Fruit fly (Drosophila melanogaster): Measurements from ENCODE around the gene Saysd1.
A peak's percentile ranks its signal among the peaks of the same experiment; 100 is the strongest.

Gene Saysd1

DNA sequence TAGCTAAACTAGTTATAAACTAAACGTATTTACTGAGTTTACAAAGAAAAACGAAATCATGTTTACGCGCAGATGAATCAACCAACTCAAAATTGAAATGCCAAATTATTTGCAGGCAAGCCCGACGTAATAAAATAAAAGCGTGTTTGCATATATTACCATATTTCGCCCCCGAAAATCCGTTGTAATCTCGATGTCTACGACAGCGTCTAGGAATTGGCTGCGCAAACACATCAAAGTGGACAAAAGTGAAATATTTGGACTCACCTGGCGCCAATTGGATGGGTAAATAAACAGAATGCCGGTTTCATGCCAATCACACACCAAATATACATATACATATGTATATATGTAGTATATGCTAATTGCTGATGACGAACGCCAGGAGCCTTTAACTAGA, 21.1 kb upstream of the Saysd1 start:
- TF ChIP-seq pad (GFP tag; optimal IDR thresholded peaks at IDR 0.05) = no peak
- no peak for TF ChIP-seq cic (GFP tag; optimal IDR thresholded peaks at IDR 0.05)
- TF ChIP-seq CG14711 (tag; optimal IDR thresholded peaks at IDR 0.05) = no peak
- TF ChIP-seq CG5204 (GFP tag; optimal IDR thresholded peaks at IDR 0.05) = no peak
- no peak for TF ChIP-seq cnc (optimal IDR thresholded peaks at IDR 0.05)
- no peak for TF ChIP-seq CG7101 (tag; optimal IDR thresholded peaks at IDR 0.05)
- no peak for TF ChIP-seq Mnt (GFP tag; optimal IDR thresholded peaks at IDR 0.05)
- TF ChIP-seq Clk (GFP tag; optimal IDR thresholded peaks at IDR 0.05) = no peak
- no peak for TF ChIP-seq Hr96 (GFP tag; optimal IDR thresholded peaks at IDR 0.05)
- no peak for TF ChIP-seq ovo (GFP tag; optimal IDR thresholded peaks at IDR 0.05)
- TF ChIP-seq Crg-1 (GFP tag; optimal IDR thresholded peaks at IDR 0.05) = no peak
- TF ChIP-seq CG7045 (GFP tag; optimal IDR thresholded peaks at IDR 0.05) = no peak
- TF ChIP-seq bab1 (GFP tag; optimal IDR thresholded peaks at IDR 0.05) = no peak
- TF ChIP-seq CG1620 (GFP tag; optimal IDR thresholded peaks at IDR 0.05) = no peak
- TF ChIP-seq kay (GFP tag; ENCODE audit: borderline replicate concordance) = no peak

DNA sequence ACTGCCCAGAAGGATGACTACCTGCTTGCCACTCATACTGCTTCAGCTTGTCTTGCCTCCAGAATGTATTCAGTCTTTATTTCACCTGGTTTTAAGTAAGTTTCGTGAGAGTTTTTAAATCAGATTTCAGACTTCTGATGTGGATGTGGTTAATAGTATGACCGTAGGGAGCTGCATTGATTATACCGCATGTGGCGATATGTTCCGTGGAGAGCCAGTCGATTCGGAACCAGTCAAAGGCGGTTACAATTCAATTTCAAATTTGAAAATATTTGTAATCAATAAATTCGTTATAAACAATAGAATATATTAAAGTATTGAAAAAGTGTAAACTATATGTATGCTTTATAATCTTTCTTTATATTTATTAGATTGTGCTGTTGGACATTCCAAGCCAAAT, 20.4 kb upstream of the Saysd1 start, which contains the start of gene Sil1:
Gene Sil1 (minus strand): TSS at position 168 of the 400 bp plus-strand sequence.
- no peak for TF ChIP-seq CG1620 (GFP tag; optimal IDR thresholded peaks at IDR 0.05)
- TF ChIP-seq toe (GFP tag; optimal IDR thresholded peaks at IDR 0.05) = no peak

DNA sequence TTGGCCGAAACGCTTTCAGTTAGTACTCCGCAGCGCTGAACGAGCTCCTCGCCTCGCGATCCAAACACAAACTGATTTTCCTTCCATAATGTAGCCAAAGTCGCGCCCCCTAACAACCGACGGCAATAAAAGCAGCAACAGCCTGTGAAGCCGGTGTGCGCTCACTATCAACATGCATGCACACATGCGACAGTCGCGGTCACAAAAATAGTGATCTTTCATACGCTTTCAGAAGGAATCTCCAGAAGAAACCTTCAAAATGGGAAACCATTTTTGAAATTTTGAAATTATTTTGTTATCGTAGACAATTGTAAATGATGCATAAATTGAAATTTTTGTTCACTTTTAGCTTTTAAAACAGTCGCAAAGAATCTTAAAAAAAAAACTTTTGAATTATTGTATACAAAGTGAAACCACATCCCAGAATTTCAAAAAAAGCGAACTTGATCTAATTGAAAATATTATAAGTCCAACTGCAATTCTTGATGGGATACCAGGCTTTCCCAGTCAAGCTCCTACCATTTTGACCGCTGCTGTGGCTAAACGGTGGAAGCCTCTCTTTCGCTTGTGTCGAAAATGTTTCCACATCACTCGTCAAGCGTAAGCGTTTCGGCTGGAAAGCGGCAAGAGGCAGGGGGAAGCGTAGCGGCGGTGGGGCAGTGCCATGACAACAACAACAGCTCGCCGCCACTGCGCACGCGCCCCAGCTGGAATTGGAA, 17.4 kb upstream of the Saysd1 start, which contains the start of gene Cad96Cb:
Gene Cad96Cb (minus strand): TSS at position 51 of the 719 bp plus-strand sequence.
- TF ChIP-seq CG11617 (GFP tag; optimal IDR thresholded peaks at IDR 0.05) (no peak), kay (GFP tag; ENCODE audit: borderline replicate concordance) (no peak), bab1 (GFP tag; optimal IDR thresholded peaks at IDR 0.05) (no peak), CG7045 (GFP tag; optimal IDR thresholded peaks at IDR 0.05) (no peak), toe (GFP tag; optimal IDR thresholded peaks at IDR 0.05) (no peak), cnc (optimal IDR thresholded peaks at IDR 0.05) (no peak), tj (GFP tag; optimal IDR thresholded peaks at IDR 0.05) (no peak), Hr96 (GFP tag; optimal IDR thresholded peaks at IDR 0.05) (no peak), CG1620 (GFP tag; optimal IDR thresholded peaks at IDR 0.05) (no peak), Crg-1 (GFP tag; optimal IDR thresholded peaks at IDR 0.05) (no peak)

DNA sequence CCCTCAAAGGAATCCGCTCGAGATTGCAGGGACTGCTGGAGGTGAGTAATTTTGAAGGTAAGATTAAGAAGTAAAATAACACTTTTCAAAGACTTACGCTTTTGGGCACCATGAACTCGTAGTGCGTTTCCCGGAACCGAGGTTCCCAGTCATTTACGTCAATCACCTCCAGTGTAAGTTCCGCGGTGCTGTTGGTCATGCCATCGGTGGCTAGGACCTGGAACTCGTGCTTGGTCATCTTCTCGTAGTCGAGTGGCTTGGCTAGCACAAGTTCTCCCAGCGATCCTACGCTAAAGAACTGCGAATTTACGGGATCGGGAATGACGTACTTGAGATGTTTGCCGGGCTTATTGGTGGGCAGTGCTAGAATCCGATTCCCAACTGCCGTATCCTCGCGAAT, 10.5 kb upstream of the Saysd1 start:
- TF ChIP-seq CG7101 (tag; optimal IDR thresholded peaks at IDR 0.05) (no peak), CG7045 (GFP tag; optimal IDR thresholded peaks at IDR 0.05) (no peak)

DNA sequence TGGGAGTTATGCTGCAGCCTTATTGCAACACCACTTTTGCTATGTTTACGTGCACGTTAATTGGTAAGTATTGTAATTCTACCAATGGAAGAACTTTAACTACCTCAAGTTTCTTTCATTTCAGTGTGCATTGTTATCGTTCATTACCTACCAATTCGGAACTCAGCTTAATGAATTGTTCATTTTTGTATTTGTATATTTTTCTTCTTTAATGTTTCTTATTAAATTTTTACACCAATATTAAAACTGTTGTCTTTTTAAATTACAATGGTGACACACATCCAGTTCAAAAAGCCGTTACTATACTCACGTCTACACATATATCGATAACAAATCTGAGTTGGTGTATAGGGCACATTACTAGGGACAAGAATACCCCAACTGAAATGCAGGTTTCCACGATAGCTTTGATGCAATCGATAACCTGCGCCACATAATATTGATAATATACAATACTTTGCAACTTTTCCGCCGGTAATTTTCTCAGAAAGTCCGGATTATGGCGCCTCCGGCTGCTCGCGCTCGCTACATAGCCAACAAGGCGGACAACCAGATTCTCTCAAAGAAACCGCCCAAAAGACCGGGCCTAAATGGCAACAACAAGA, 6.3 kb upstream of the Saysd1 start, which contains the start of gene Alg9:
Gene Alg9 (plus strand): TSS at position 387 of the 605 bp plus-strand sequence.
- TF ChIP-seq Crg-1 (GFP tag; optimal IDR thresholded peaks at IDR 0.05) (no peak), Hr96 (GFP tag; optimal IDR thresholded peaks at IDR 0.05) (no peak), pad (GFP tag; optimal IDR thresholded peaks at IDR 0.05) (no peak), bab1 (GFP tag; optimal IDR thresholded peaks at IDR 0.05) (no peak), Mnt (GFP tag; optimal IDR thresholded peaks at IDR 0.05) (no peak), tj (GFP tag; optimal IDR thresholded peaks at IDR 0.05) (no peak), CG33017 (tag; optimal IDR thresholded peaks at IDR 0.05) (no peak), CG7045 (GFP tag; optimal IDR thresholded peaks at IDR 0.05) (no peak), CG5204 (GFP tag; optimal IDR thresholded peaks at IDR 0.05) (peak; percentile 42), Clk (GFP tag; optimal IDR thresholded peaks at IDR 0.05) (no peak), cic (GFP tag; optimal IDR thresholded peaks at IDR 0.05) (no peak), ovo (GFP tag; optimal IDR thresholded peaks at IDR 0.05) (no peak), toe (GFP tag; optimal IDR thresholded peaks at IDR 0.05) (peak; percentile 3), CG14711 (tag; optimal IDR thresholded peaks at IDR 0.05) (peak; percentile 11), CG7101 (tag; optimal IDR thresholded peaks at IDR 0.05) (no peak), CG11617 (GFP tag; optimal IDR thresholded peaks at IDR 0.05) (no peak), kay (GFP tag; ENCODE audit: borderline replicate concordance) (peak; percentile 74), CG12768 (GFP tag; optimal IDR thresholded peaks at IDR 0.05) (no peak)

DNA sequence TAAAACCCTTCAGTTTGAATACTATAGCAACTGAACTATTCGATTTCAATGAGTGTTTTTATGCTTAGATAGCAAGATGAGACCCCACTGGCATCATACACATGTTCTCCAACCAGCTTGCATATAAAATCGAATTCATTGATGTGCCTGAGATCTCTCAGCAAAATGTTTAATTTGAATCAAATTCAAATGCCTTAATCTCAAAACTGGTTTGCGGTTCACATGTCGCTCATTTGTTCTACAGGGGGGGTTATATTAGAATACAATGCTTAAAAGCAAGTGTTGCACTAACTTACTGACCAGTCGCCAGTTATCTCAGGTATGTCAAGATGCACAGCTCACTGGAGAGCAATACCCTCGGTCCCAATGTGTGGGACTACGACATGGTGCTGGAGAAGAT, 4.0 kb upstream of the Saysd1 start, which contains the start of gene CG31103:
Gene CG31103 (plus strand): TSS at position 301 of the 400 bp plus-strand sequence.
- TF ChIP-seq Hr96 (GFP tag; optimal IDR thresholded peaks at IDR 0.05) (no peak), cic (GFP tag; optimal IDR thresholded peaks at IDR 0.05) (peak; percentile 6)

DNA sequence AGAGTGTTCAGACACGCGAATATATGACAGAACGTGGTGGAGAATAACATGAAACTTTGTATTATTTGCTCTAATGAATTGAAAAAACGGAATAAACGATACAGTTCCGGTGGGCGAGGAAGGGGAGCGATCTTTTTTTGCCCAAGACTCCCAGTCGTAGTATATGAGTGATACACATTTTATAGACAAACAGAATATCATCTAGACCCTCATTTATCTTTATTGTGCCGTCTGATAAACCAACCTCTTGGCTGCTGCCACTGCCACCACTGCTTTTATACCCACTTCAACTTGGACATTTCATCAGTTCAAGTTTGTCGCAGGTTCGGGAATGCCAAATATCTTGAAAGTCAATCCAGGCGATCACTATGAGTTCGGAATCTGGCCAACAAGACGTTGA, 1.0 kb upstream of the Saysd1 start, which contains the start of gene CG31106:
Gene CG31106 (plus strand): TSS at position 301 of the 400 bp plus-strand sequence.
- TF ChIP-seq pad (GFP tag; optimal IDR thresholded peaks at IDR 0.05) (no peak), CG1620 (GFP tag; optimal IDR thresholded peaks at IDR 0.05) (no peak), CG5204 (GFP tag; optimal IDR thresholded peaks at IDR 0.05) (no peak), CG12768 (GFP tag; optimal IDR thresholded peaks at IDR 0.05) (no peak), CG11617 (GFP tag; optimal IDR thresholded peaks at IDR 0.05) (no peak), kay (GFP tag; ENCODE audit: borderline replicate concordance) (no peak), CG7101 (tag; optimal IDR thresholded peaks at IDR 0.05) (no peak), Hr96 (GFP tag; optimal IDR thresholded peaks at IDR 0.05) (no peak), cnc (optimal IDR thresholded peaks at IDR 0.05) (no peak), toe (GFP tag; optimal IDR thresholded peaks at IDR 0.05) (no peak), CG7045 (GFP tag; optimal IDR thresholded peaks at IDR 0.05) (no peak)
